Fruit fly (Drosophila melanogaster): Measurements from ENCODE around the gene CG4511.

The CG4511 gene

DNA sequence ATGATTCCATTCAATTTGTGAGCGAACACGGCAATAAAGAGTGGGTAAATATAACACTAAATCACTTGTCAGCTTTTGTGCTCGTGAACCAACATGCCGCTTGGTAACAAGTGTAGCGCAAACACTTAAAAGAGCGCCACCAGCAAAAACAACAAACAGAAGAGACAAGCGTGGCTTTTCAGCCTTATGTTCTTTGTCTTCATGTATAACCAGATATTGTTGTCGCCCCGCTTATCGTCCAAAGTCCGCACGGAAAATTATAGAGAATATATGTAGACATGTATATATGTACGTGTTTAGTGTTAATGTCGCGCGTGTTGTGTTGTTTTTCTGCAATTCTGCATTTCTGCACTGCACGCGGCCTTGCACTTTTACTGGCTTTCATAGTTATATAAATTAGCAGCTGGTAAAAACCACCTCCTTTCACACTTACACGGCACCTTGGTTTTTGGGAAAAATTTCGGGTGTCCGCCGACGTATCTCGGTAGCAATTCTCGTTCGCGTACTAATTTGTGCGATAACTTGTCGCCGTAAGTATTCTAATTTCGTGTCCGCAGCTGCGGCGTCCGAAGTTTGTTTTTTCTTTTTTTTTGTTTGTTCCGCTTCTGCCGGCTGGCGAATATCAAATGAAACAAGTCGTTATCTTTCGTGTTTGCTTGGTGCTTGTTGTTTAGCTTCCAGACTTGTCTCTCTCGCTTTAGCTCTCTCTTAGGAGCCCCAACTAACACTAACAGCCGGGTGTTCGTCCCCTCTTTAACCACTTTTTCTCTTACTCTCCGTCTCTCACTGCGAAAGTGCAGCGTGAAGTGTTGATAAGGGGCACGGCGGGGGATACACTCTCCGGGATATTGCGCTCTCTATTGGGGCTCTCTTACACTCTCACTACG is 34.6 kb downstream of the CG4511 start (continued):
- TF ChIP-seq dmrt99B (tag; optimal IDR thresholded peaks at IDR 0.05) (peak; percentile 30), CG6689 (GFP tag; IDR thresholded peaks at IDR 0.05) (no peak), Tbp (GFP tag; optimal IDR thresholded peaks at IDR 0.05) (no peak), Atf3 (GFP tag; optimal IDR thresholded peaks at IDR 0.05) (no peak), CG15696 (tag; optimal IDR thresholded peaks at IDR 0.05) (no peak), Usf (GFP tag; optimal IDR thresholded peaks at IDR 0.05) (no peak), sc (optimal IDR thresholded peaks at IDR 0.05) (no peak), sc (GFP tag; optimal IDR thresholded peaks at IDR 0.05) (no peak), CTCF (GFP tag; optimal IDR thresholded peaks at IDR 0.05) (no peak), CG17612 (GFP tag; IDR thresholded peaks at IDR 0.05) (0 out of 2 replicates have a peak, but pooled peaks have one; percentile 29), CG8924 (tag; optimal IDR thresholded peaks at IDR 0.05) (no peak), Doc3 (GFP tag; IDR thresholded peaks at IDR 0.05; ENCODE audit: partially characterized antibody) (no peak), CG16813 (GFP tag; IDR thresholded peaks at IDR 0.05; ENCODE audit: partially characterized antibody) (no peak), CG11247 (GFP tag; IDR thresholded peaks at IDR 0.05) (no peak), CG4404 (GFP tag; IDR thresholded peaks at IDR 0.05) (no peak), CG6813 (GFP tag; optimal IDR thresholded peaks at IDR 0.05) (peak; percentile 17), Dip2 (GFP tag; IDR thresholded peaks at IDR 0.05) (no peak), sima (GFP tag; optimal IDR thresholded peaks at IDR 0.05) (no peak), pita (GFP tag; optimal IDR thresholded peaks at IDR 0.05) (no peak), CG7987 (GFP tag; optimal IDR thresholded peaks at IDR 0.05) (peak; percentile 76), sob (GFP tag; IDR thresholded peaks at IDR 0.05) (peak; percentile 6; the same call in 1 of the 2 replicates), CG13894 (tag; optimal IDR thresholded peaks at IDR 0.05) (peak; percentile 43), phol (tag; optimal IDR thresholded peaks at IDR 0.05) (no peak), CG2712 (tag; optimal IDR thresholded peaks at IDR 0.05) (no peak), gsb-n (tag; optimal IDR thresholded peaks at IDR 0.05) (no peak), CG1603 (tag; optimal IDR thresholded peaks at IDR 0.05) (peak; percentile 33), H2.0 (GFP tag; IDR thresholded peaks at IDR 0.05) (0 out of 2 replicates have a peak, but pooled peaks have one; percentile 25), cg (GFP tag; optimal IDR thresholded peaks at IDR 0.05) (peak; percentile 67), otp (GFP tag; IDR thresholded peaks at IDR 0.05) (no peak; the same call in 2 of the 3 replicates), tx (GFP tag; optimal IDR thresholded peaks at IDR 0.05) (no peak), abd-A (tag; optimal IDR thresholded peaks at IDR 0.05) (no peak), CG13123 (GFP tag; optimal IDR thresholded peaks at IDR 0.05) (no peak), ind (GFP tag; optimal IDR thresholded peaks at IDR 0.05) (peak; percentile 41), HmgZ (tag; optimal IDR thresholded peaks at IDR 0.05) (peak; percentile 25), CG11723 (GFP tag; optimal IDR thresholded peaks at IDR 0.05) (no peak), CG12659 (GFP tag; optimal IDR thresholded peaks at IDR 0.05) (no peak), Bteb2 (GFP tag; optimal IDR thresholded peaks at IDR 0.05) (no peak), ro (GFP tag; IDR thresholded peaks at IDR 0.05) (no peak), dmrt11E (tag; optimal IDR thresholded peaks at IDR 0.05) (no peak), CG4328 (GFP tag; optimal IDR thresholded peaks at IDR 0.05) (no peak), CG6854 (GFP tag; optimal IDR thresholded peaks at IDR 0.05) (no peak), fd102C (GFP tag; optimal IDR thresholded peaks at IDR 0.05) (no peak), Hr51 (GFP tag; optimal IDR thresholded peaks at IDR 0.05) (peak in 1 of 2 experiments; percentile 9), ap (GFP tag; IDR thresholded peaks at IDR 0.05) (no peak)

Measured in whole organism, embryonic.